Worm (Caenorhabditis elegans) whole organism, young adult: ENCODE data around the gene prx-10.

Experiments
- B0019.2 ChIP-seq: fragments of 200-800 bp; sonication (Bioruptor generic); conservative IDR thresholded peaks from 2 replicates; pipeline ENCODE4 v1.3.6; 2022; ENCODE audit warnings: missing genetic modification reagents, missing genetic modification characterization, missing compliant biosample characterization
- B0261.1 ChIP-seq: sonication (generic microtip); optimal IDR thresholded peaks from 2 replicates; lab custom pipeline; 2016; ENCODE audit warnings: mild to moderate bottlenecking, missing genetic modification characterization, moderate library complexity, missing compliant biosample characterization
- C17E4.6 ChIP-seq: fragments of 200-800 bp; sonication (Bioruptor generic); IDR thresholded peaks from 2 replicates; pipeline ENCODE4 v1.3.6; 2022; ENCODE audit warnings: missing genetic modification reagents, missing genetic modification characterization, missing compliant biosample characterization
- F10E7.11 ChIP-seq: sonication (generic microtip); optimal IDR thresholded peaks from 2 replicates; lab custom pipeline; 2017; ENCODE audit warnings: mild to moderate bottlenecking, missing genetic modification characterization, moderate library complexity, missing compliant biosample characterization
- F37B4.10 ChIP-seq: fragments of 200-800 bp; sonication (Bioruptor generic); IDR thresholded peaks from 2 replicates; pipeline ENCODE4 v1.3.6; 2022; ENCODE audit warnings: missing genetic modification characterization, missing compliant biosample characterization
- F49E8.2 ChIP-seq: sonication (generic microtip); optimal IDR thresholded peaks from 3 replicates; lab custom pipeline; 2017; ENCODE audit warnings: missing genetic modification characterization, mild to moderate bottlenecking, missing compliant biosample characterization, antibody characterized with exemption, moderate library complexity; ENCODE audit not compliant: insufficient read depth
- F57A8.1 ChIP-seq: fragments of 200-800 bp; sonication (Bioruptor generic); optimal IDR thresholded peaks from 2 replicates; lab custom pipeline; 2018; ENCODE audit warnings: mild to moderate bottlenecking, missing genetic modification characterization, moderate library complexity, missing compliant biosample characterization
- K12H6.12 ChIP-seq: fragments of 200-800 bp; sonication (Bioruptor generic); optimal IDR thresholded peaks from 2 replicates; lab custom pipeline; 2018; ENCODE audit warnings: mild to moderate bottlenecking, missing genetic modification characterization, missing compliant biosample characterization
- Y95B8A.8 ChIP-seq: fragments of 200-800 bp; sonication (Bioruptor generic); IDR thresholded peaks from 2 replicates; pipeline ENCODE4 v1.3.6; 2022; ENCODE audit warnings: missing genetic modification reagents, missing genetic modification characterization, missing compliant biosample characterization
- attf-6 ChIP-seq: fragments of 200-800 bp; sonication (Bioruptor generic); IDR thresholded peaks from 2 replicates; pipeline ENCODE4 v1.3.6; 2022; ENCODE audit warnings: missing genetic modification reagents, missing genetic modification characterization, missing compliant biosample characterization
- ceh-27 ChIP-seq: fragments of 200-800 bp; sonication (Bioruptor generic); optimal IDR thresholded peaks from 2 replicates; lab custom pipeline; 2018; ENCODE audit warnings: mild to moderate bottlenecking, missing genetic modification characterization, moderate library complexity, missing compliant biosample characterization
- ceh-79 ChIP-seq: sonication (generic microtip); optimal IDR thresholded peaks from 2 replicates; lab custom pipeline; 2017; ENCODE audit warnings: mild to moderate bottlenecking, missing genetic modification characterization, missing compliant biosample characterization
- ceh-91 ChIP-seq: fragments of 200-800 bp; sonication (Bioruptor generic); IDR thresholded peaks from 2 replicates; pipeline ENCODE4 v1.3.6; 2022; ENCODE audit warnings: missing genetic modification reagents, missing genetic modification characterization, missing compliant biosample characterization
- chd-7 ChIP-seq: sonication (generic microtip); optimal IDR thresholded peaks from 2 replicates; lab custom pipeline; 2016; ENCODE audit warnings: mild to moderate bottlenecking, missing genetic modification characterization, moderate library complexity, missing compliant biosample characterization
- ets-4 ChIP-seq: fragments of 200-800 bp; sonication (Bioruptor generic); optimal IDR thresholded peaks from 2 replicates; lab custom pipeline; 2018; ENCODE audit warnings: mild to moderate bottlenecking, missing genetic modification characterization, missing compliant biosample characterization
- hlh-12 ChIP-seq: sonication (generic microtip); optimal IDR thresholded peaks from 2 replicates; lab custom pipeline; 2016; ENCODE audit warnings: missing genetic modification characterization, missing compliant biosample characterization
- lag-1 ChIP-seq: fragments of 200-800 bp; sonication (Bioruptor generic); IDR thresholded peaks from 2 replicates; pipeline ENCODE4 v1.3.6; 2022; ENCODE audit warnings: missing genetic modification reagents, missing genetic modification characterization, missing compliant biosample characterization
- let-607 ChIP-seq, 2 experiments: fragments of 200-800 bp in 1 of 2; sonication (Bioruptor generic) in 1 of 2; sonication (generic microtip) in 1 of 2; optimal IDR thresholded peaks; 2 replicates each; lab custom pipeline; 2016 to 2018; ENCODE audit warnings: mild to moderate bottlenecking in 2 of 2, missing compliant biosample characterization in 2 of 2, missing genetic modification characterization in 2 of 2, moderate library complexity in 2 of 2, missing genotype in 1 of 2
- lin-35 ChIP-seq, 3 experiments: fragments of 150-350 bp in 2 of 3; sonication (generic microtip) in 1 of 3; optimal IDR thresholded peaks; 2 replicates each; lab custom pipeline; 2014 to 2018; ENCODE audit warnings: missing biosample characterization in 3 of 3, missing genetic modification characterization in 3 of 3, missing genetic modification reagents in 3 of 3
- lin-40 ChIP-seq: sonication (generic microtip); optimal IDR thresholded peaks from 2 replicates; lab custom pipeline; 2016; ENCODE audit warnings: missing genetic modification characterization, mild to moderate bottlenecking, missing compliant biosample characterization, missing genotype, missing genetic modification reagents
- lsy-27 ChIP-seq: sonication (generic microtip); optimal IDR thresholded peaks from 2 replicates; lab custom pipeline; 2017; ENCODE audit warnings: missing genetic modification characterization, mild to moderate bottlenecking, missing compliant biosample characterization, antibody characterized with exemption, missing genotype, borderline replicate concordance; ENCODE audit not compliant: insufficient read depth
- madf-3 ChIP-seq: fragments of 200-800 bp; sonication (Bioruptor generic); IDR thresholded peaks from 2 replicates; pipeline ENCODE4 v1.3.6; 2022; ENCODE audit warnings: missing genetic modification reagents, missing genetic modification characterization, missing compliant biosample characterization
- madf-8 ChIP-seq: fragments of 200-800 bp; sonication (Bioruptor generic); conservative IDR thresholded peaks from 2 replicates; pipeline ENCODE4 v1.3.6; 2022; ENCODE audit warnings: missing genetic modification reagents, missing genetic modification characterization, missing compliant biosample characterization
- nfya-1 ChIP-seq: sonication (generic microtip); optimal IDR thresholded peaks from 2 replicates; lab custom pipeline; 2017; ENCODE audit warnings: antibody characterized with exemption, missing compliant biosample characterization, missing genetic modification characterization, borderline replicate concordance; ENCODE audit not compliant: insufficient read depth
- nfya-2 ChIP-seq: fragments of 200-800 bp; sonication (Bioruptor generic); IDR thresholded peaks from 2 replicates; pipeline ENCODE4 v1.3.6; 2022; ENCODE audit warnings: missing genetic modification reagents, missing genetic modification characterization, missing compliant biosample characterization
- nhr-120 ChIP-seq: fragments of 200-800 bp; sonication (Bioruptor generic); IDR thresholded peaks from 2 replicates; pipeline ENCODE4 v1.3.6; 2022; ENCODE audit warnings: missing genetic modification characterization, missing compliant biosample characterization
- nhr-80 ChIP-seq: sonication (generic microtip); optimal IDR thresholded peaks from 2 replicates; lab custom pipeline; 2016; ENCODE audit warnings: missing genetic modification characterization, missing compliant biosample characterization
- rcor-1 ChIP-seq: fragments of 200-800 bp; sonication (Bioruptor generic); IDR thresholded peaks from 2 replicates; pipeline ENCODE4 v1.3.6; 2022; ENCODE audit warnings: missing genetic modification reagents, missing genetic modification characterization, missing compliant biosample characterization
- rec-8 ChIP-seq, 2 experiments: sonication (generic microtip); optimal IDR thresholded peaks; 2 replicates each; lab custom pipeline; 2016; ENCODE audit warnings: mild to moderate bottlenecking in 2 of 2, missing genetic modification characterization in 2 of 2, missing genetic modification reagents in 2 of 2, missing genotype in 2 of 2, missing biosample characterization in 1 of 2, missing compliant biosample characterization in 1 of 2, moderate library complexity in 1 of 2
- snpc-1.1 ChIP-seq: sonication (generic microtip); optimal IDR thresholded peaks from 2 replicates; lab custom pipeline; 2017; ENCODE audit warnings: missing genetic modification characterization, mild to moderate bottlenecking, missing compliant biosample characterization, antibody characterized with exemption, moderate library complexity, missing genotype, missing genetic modification reagents; ENCODE audit not compliant: insufficient read depth
- unc-130 ChIP-seq: sonication (generic microtip); optimal IDR thresholded peaks from 2 replicates; lab custom pipeline; 2016; ENCODE audit warnings: missing genetic modification reagents, missing genetic modification characterization, missing compliant biosample characterization
- zfh-2 ChIP-seq: fragments of 200-800 bp; sonication (Bioruptor generic); conservative IDR thresholded peaks from 2 replicates; pipeline ENCODE4 v1.3.6; 2022; ENCODE audit warnings: missing genetic modification reagents, missing genetic modification characterization, missing compliant biosample characterization
- ztf-25 ChIP-seq: fragments of 200-800 bp; sonication (Bioruptor generic); IDR thresholded peaks from 2 replicates; pipeline ENCODE4 v1.3.6; 2022; ENCODE audit warnings: missing genetic modification reagents, missing genetic modification characterization, missing compliant biosample characterization
- ztf-28 ChIP-seq: fragments of 200-800 bp; sonication (Bioruptor generic); IDR thresholded peaks from 2 replicates; pipeline ENCODE4 v1.3.6; 2022; ENCODE audit warnings: missing genetic modification reagents, missing genetic modification characterization, missing compliant biosample characterization

prx-10 gene

DNA sequence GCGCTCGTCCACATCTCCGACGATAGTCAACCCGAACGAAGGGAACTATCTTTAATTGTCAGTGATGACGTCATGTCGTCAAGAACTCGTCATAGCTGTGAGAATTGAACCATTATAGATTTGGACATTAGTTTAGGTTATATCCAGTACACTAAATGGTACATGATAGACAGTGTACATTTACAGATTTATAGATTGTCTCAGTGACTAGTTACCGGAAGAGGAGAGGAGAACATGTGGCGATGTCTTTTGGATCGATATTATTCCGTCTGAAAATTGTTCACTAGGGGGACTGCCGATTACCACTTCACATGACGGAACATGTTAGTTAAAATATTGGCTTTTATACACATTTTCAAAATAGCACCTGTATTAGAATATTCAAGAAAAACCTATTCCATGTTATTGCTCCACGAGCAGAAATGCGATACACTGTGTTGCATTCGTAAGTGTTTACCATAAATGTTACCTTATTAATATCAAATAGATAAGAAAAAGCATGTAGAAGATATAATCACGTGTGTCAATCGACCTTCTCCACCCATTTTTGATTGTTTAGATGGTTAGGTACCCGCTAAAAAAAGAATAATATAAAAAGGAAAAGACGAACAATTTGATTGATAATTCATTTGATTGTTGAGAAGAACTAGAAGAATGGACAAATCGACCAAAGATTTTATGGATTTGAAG lies 31.2 kb downstream of the prx-10 start, which contains the start of gene ZC395.5 (continued):
- TF ChIP-seq ceh-27, result peak; percentile 17
- no peak for TF ChIP-seq madf-8 (GFP tag; lab: Robert Waterston, UW)
- no peak for TF ChIP-seq ztf-25 (GFP tag; lab: Robert Waterston, UW)
- no peak for TF ChIP-seq Y95B8A.8 (GFP tag; lab: Robert Waterston, UW)
- TF ChIP-seq lsy-27 (tag; lab: Kevin White, UChicago), result no peak
- no peak for TF ChIP-seq ztf-28 (GFP tag; lab: Robert Waterston, UW)
- TF ChIP-seq chd-7 (tag; lab: Kevin White, UChicago), result no peak
- TF ChIP-seq zfh-2 (GFP tag; lab: Robert Waterston, UW), result no peak
- no peak for TF ChIP-seq lag-1
- no peak for TF ChIP-seq F10E7.11 (tag; lab: Kevin White, UChicago)
- TF ChIP-seq F49E8.2 (tag; lab: Kevin White, UChicago), result no peak
- TF ChIP-seq nfya-1 (tag; lab: Kevin White, UChicago), result no peak
- no peak for TF ChIP-seq rcor-1 (GFP tag; lab: Robert Waterston, UW)
- TF ChIP-seq K12H6.12, result no peak
- no peak for TF ChIP-seq snpc-1.1 (tag; lab: Kevin White, UChicago)
- TF ChIP-seq attf-6, result no peak
- TF ChIP-seq hlh-12 (tag; lab: Kevin White, UChicago), result no peak
- no peak for TF ChIP-seq F37B4.10 (GFP tag; lab: Robert Waterston, UW)
- TF ChIP-seq C17E4.6 (GFP tag; lab: Robert Waterston, UW), result no peak
- TF ChIP-seq unc-130, result no peak
- no peak for TF ChIP-seq ceh-91 (GFP tag; lab: Robert Waterston, UW)
- TF ChIP-seq lin-40, result no peak
- no peak for TF ChIP-seq ceh-79
- TF ChIP-seq nhr-80 (tag; lab: Kevin White, UChicago), result peak; percentile 17

DNA sequence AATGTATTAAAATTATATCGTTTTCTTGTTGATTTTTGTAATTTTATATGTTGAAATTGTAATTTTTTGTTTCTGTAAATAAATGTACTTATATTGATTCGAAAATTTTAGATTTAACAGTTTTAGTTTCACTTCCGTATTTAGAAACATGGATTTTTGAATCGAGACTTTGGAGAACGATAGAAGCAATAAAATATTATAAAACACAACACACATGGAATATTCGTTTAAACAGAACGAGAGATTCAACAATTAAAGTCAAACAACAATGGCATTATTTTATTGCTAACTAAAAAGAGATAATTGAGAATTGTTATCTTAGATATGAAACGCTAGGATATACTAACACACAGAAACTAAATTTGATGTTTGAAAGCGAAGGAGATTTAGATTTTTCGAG lies 32.3 kb downstream of the prx-10 start:
- TF ChIP-seq ztf-28 (GFP tag; lab: Robert Waterston, UW), result 0 out of 2 replicates have a peak, but pooled peaks have one; percentile 0
- peak in 1 of 3 experiments; percentile 13 for TF ChIP-seq lin-35 (GFP tag; optimal IDR thresholded peaks at IDR 0.05; lab: Kevin White, UChicago)
- TF ChIP-seq let-607 (tag; optimal IDR thresholded peaks at IDR 0.05; lab: Kevin White, UChicago), result peak in 1 of 2 experiments; percentile 19
- TF ChIP-seq ets-4 (GFP tag; lab: Kevin White, UChicago), result no peak

DNA sequence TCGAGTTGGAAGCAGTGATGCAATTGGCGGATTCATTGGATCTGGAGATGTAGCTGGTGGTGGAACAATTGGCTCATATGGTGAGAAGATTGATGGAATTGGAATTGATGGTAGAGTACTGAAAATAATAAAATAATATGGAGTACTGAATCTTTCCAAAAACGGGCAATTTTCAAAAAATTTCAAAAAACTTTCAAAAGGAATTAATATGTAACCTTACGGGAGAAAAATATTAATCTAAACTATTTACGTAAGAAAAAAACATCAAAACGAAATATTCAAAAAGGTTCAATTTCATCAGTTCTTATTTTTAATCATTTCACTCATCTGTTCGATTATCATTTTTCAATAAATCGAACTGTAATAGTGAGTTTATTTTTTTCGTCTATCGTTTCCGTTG lies 33.6 kb downstream of the prx-10 start, which contains the start of gene ZC395.4:
ZC395.4 (plus strand) TSS at position 301 of the 400 bp plus-strand sequence.
- no peak for TF ChIP-seq ets-4 (GFP tag; lab: Kevin White, UChicago)
- no peak for TF ChIP-seq nhr-120 (GFP tag; lab: Robert Waterston, UW)
- TF ChIP-seq rec-8 (tag; optimal IDR thresholded peaks at IDR 0.05; lab: Kevin White, UChicago), result no peak
- no peak for TF ChIP-seq B0019.2 (GFP tag; lab: Robert Waterston, UW)
- no peak for TF ChIP-seq nfya-2 (GFP tag; lab: Robert Waterston, UW)
- no peak for TF ChIP-seq madf-3 (GFP tag; lab: Robert Waterston, UW)
- TF ChIP-seq lag-1, result no peak
- TF ChIP-seq B0261.1, result no peak
- TF ChIP-seq F57A8.1 (GFP tag; lab: Kevin White, UChicago), result no peak
